Worm (Caenorhabditis elegans) whole organism, mixed stage, embryonic: ENCODE results near the gene K01G5.10.

Source experiments
- ceh-43 ChIP-seq: fragments of 200-800 bp; sonication (Bioruptor generic); optimal IDR thresholded peaks from 2 replicates; lab custom pipeline; 2018; ENCODE audit warnings: mild to moderate bottlenecking, missing genetic modification characterization, moderate library complexity, missing compliant biosample characterization
- ces-1 ChIP-seq: fragments of 150-350 bp; optimal IDR thresholded peaks from 2 replicates; lab custom pipeline; 2014; ENCODE audit warnings: missing biosample characterization, missing genetic modification reagents, missing genetic modification characterization
- drap-1 ChIP-seq: fragments of 200-800 bp; sonication (Bioruptor generic); optimal IDR thresholded peaks from 3 replicates; lab custom pipeline; 2018; ENCODE audit warnings: mild to moderate bottlenecking, missing genetic modification characterization, missing compliant biosample characterization
- lin-13 ChIP-seq: fragments of 150-350 bp; optimal IDR thresholded peaks from 2 replicates; lab custom pipeline; 2014; ENCODE audit warnings: missing biosample characterization, missing genetic modification characterization
- lsy-2 ChIP-seq: fragments of 150-350 bp; optimal IDR thresholded peaks from 2 replicates; lab custom pipeline; 2014; ENCODE audit warnings: missing biosample characterization, missing genetic modification characterization
- nhr-237 ChIP-seq: fragments of 150-350 bp; optimal IDR thresholded peaks from 2 replicates; lab custom pipeline; 2014; ENCODE audit warnings: missing biosample characterization, missing genetic modification characterization
- snpc-4 ChIP-seq: fragments of 150-350 bp; optimal IDR thresholded peaks from 2 replicates; lab custom pipeline; 2014; ENCODE audit warnings: missing biosample characterization, missing genetic modification characterization
- unc-62 ChIP-seq: fragments of 150-350 bp; optimal IDR thresholded peaks from 2 replicates; lab custom pipeline; 2014; ENCODE audit warnings: missing biosample characterization, missing genetic modification reagents, missing genetic modification characterization

- TF ChIP-seq ceh-43 = no peak
- TF ChIP-seq ces-1 (GFP tag; lab: Kevin White, UChicago) = peak; percentile 52
- TF ChIP-seq unc-62 (GFP tag; lab: Kevin White, UChicago) = no peak
- no peak for TF ChIP-seq drap-1 (GFP tag; lab: Kevin White, UChicago)
- TF ChIP-seq nhr-237 (tag; lab: Kevin White, UChicago) = peak; percentile 40
- no peak for TF ChIP-seq lsy-2 (tag; lab: Kevin White, UChicago)
- TF ChIP-seq snpc-4 = no peak
- TF ChIP-seq lin-13 (tag; lab: Kevin White, UChicago) = no peak
Measured at ce11 chrIII:10739902-10740301, 18.4 kb downstream of the K01G5.10 start.
